Fruit fly (Drosophila melanogaster) whole organism, adult: ENCODE data around the gene Cyp4d21.

Experiments
- CG11617 ChIP-seq: fragments of 200-800 bp; sonication (Bioruptor generic); optimal IDR thresholded peaks from 2 replicates; lab custom pipeline; 2017; ENCODE audit warnings: mild to moderate bottlenecking, missing biosample characterization, missing genetic modification reagents, missing genetic modification characterization
- CG12768 ChIP-seq: fragments of 200-800 bp; sonication (Bioruptor generic); optimal IDR thresholded peaks from 2 replicates; lab custom pipeline; 2017; ENCODE audit warnings: missing biosample characterization, missing genetic modification characterization, mild to moderate bottlenecking, moderate library complexity, missing genetic modification reagents
- CG14711 ChIP-seq: fragments of 200-800 bp; sonication (Bioruptor generic); optimal IDR thresholded peaks from 2 replicates; lab custom pipeline; 2018; ENCODE audit warnings: missing biosample characterization, mild to moderate bottlenecking, missing genetic modification characterization, moderate library complexity
- CG1620 ChIP-seq: fragments of 200-800 bp; sonication (Bioruptor generic); optimal IDR thresholded peaks from 2 replicates; lab custom pipeline; 2016; ENCODE audit warnings: missing biosample characterization, missing genetic modification characterization
- CG33017 ChIP-seq: fragments of 200-800 bp; sonication (Bioruptor generic); optimal IDR thresholded peaks from 2 replicates; lab custom pipeline; 2018; ENCODE audit warnings: missing biosample characterization, mild to moderate bottlenecking, missing genetic modification characterization, moderate library complexity
- CG5204 ChIP-seq: fragments of 200-800 bp; sonication (Bioruptor generic); optimal IDR thresholded peaks from 2 replicates; lab custom pipeline; 2016; ENCODE audit warnings: missing biosample characterization, missing genetic modification characterization
- CG7045 ChIP-seq: fragments of 200-800 bp; sonication (Bioruptor generic); optimal IDR thresholded peaks from 2 replicates; lab custom pipeline; 2017; ENCODE audit warnings: missing biosample characterization, mild to moderate bottlenecking, missing genetic modification characterization
- Clk ChIP-seq: fragments of 200-800 bp; sonication (Bioruptor generic); optimal IDR thresholded peaks from 2 replicates; lab custom pipeline; 2017; ENCODE audit warnings: missing biosample characterization, missing genetic modification characterization
- bab1 ChIP-seq: fragments of 200-800 bp; sonication (Bioruptor generic); optimal IDR thresholded peaks from 3 replicates; lab custom pipeline; 2019; ENCODE audit warnings: missing biosample characterization, mild to moderate bottlenecking, missing genetic modification characterization, moderate library complexity
- cic ChIP-seq: fragments of 200-800 bp; sonication (Bioruptor generic); optimal IDR thresholded peaks from 2 replicates; lab custom pipeline; 2017; ENCODE audit warnings: missing biosample characterization, mild to moderate bottlenecking, missing genetic modification characterization, moderate library complexity
- cnc ChIP-seq, 2 experiments: fragments of >200 bp; optimal IDR thresholded peaks; 2 replicates each; lab custom pipeline; 2017
- kay ChIP-seq: fragments of 200-800 bp; sonication (Bioruptor generic); peaks from one replicate; lab custom pipeline; 2016; ENCODE audit warnings: missing biosample characterization, missing genetic modification characterization, borderline replicate concordance
- tj ChIP-seq: fragments of 200-800 bp; sonication (Bioruptor generic); optimal IDR thresholded peaks from 3 replicates; lab custom pipeline; 2017; ENCODE audit warnings: missing biosample characterization, mild to moderate bottlenecking, missing genetic modification characterization, moderate library complexity

dm6 chr2L:7587106-7587505 is 18.3 kb upstream of the Cyp4d21 start:
- TF ChIP-seq cic (GFP tag; lab: Kevin White, UChicago) (no peak), tj (GFP tag; lab: Kevin White, UChicago) (no peak), CG5204 (no peak), kay (no peak), CG12768 (GFP tag; lab: Kevin White, UChicago) (no peak), CG33017 (tag; lab: Kevin White, UChicago) (no peak), CG7045 (GFP tag; lab: Kevin White, UChicago) (no peak), cnc (optimal IDR thresholded peaks at IDR 0.05; lab: Kevin White, UChicago) (no peak), Clk (GFP tag; lab: Kevin White, UChicago) (no peak), CG1620 (GFP tag; lab: Kevin White, UChicago) (no peak), bab1 (no peak), CG14711 (no peak), CG11617 (GFP tag; lab: Kevin White, UChicago) (no peak)
